Worm (Caenorhabditis elegans) whole organism, L1 larva: ENCODE data around the gene nhr-20.
A peak's percentile ranks its signal among the peaks of the same experiment; 100 is the strongest.

Experiments
- C04F5.9 ChIP-seq: sonication (generic microtip); optimal IDR thresholded peaks from 2 replicates; lab custom pipeline; 2016; ENCODE audit warnings: missing genetic modification characterization, missing compliant biosample characterization
- C16A3.4 ChIP-seq: fragments of 150-350 bp; optimal IDR thresholded peaks from 2 replicates; lab custom pipeline; 2014; ENCODE audit warnings: missing biosample characterization, missing genetic modification characterization
- C34B4.2 ChIP-seq: sonication (generic microtip); optimal IDR thresholded peaks from 2 replicates; lab custom pipeline; 2017; ENCODE audit warnings: mild to moderate bottlenecking, missing genetic modification characterization, missing compliant biosample characterization
- aha-1 ChIP-seq: fragments of 150-350 bp; optimal IDR thresholded peaks from 2 replicates; lab custom pipeline; 2014; ENCODE audit warnings: missing biosample characterization, missing genetic modification characterization
- ceh-63 ChIP-seq: fragments of 200-800 bp; sonication (Bioruptor generic); optimal IDR thresholded peaks from 2 replicates; lab custom pipeline; 2018; ENCODE audit warnings: mild to moderate bottlenecking, missing genetic modification characterization, missing compliant biosample characterization
- ceh-8 ChIP-seq: fragments of 200-800 bp; sonication (Bioruptor generic); optimal IDR thresholded peaks from 2 replicates; lab custom pipeline; 2018; ENCODE audit warnings: mild to moderate bottlenecking, missing genetic modification characterization, moderate library complexity, missing compliant biosample characterization
- ceh-88 ChIP-seq: fragments of 200-800 bp; sonication (Bioruptor generic); IDR thresholded peaks from 2 replicates; pipeline ENCODE4 v1.3.6; 2022; ENCODE audit warnings: missing genetic modification characterization, missing compliant biosample characterization
- ces-1 ChIP-seq: fragments of 150-350 bp; optimal IDR thresholded peaks from 2 replicates; lab custom pipeline; 2014; ENCODE audit warnings: missing biosample characterization, missing genetic modification reagents, missing genetic modification characterization
- efl-1 ChIP-seq, 4 experiments: fragments of 150-350 bp; optimal IDR thresholded peaks in 3 of 4; peaks in 1 of 4; 1 replicate in 1 of 4; 2 replicates in 3 of 4; lab custom pipeline; 2014; ENCODE audit warnings: missing biosample characterization in 2 of 4, missing genetic modification characterization in 2 of 4, missing genetic modification reagents in 2 of 4
- efl-3 ChIP-seq: fragments of 200-800 bp; sonication (Bioruptor generic); optimal IDR thresholded peaks from 2 replicates; lab custom pipeline; 2018; ENCODE audit warnings: mild to moderate bottlenecking, missing genetic modification characterization, missing compliant biosample characterization
- egl-13 ChIP-seq: sonication (generic microtip); optimal IDR thresholded peaks from 2 replicates; lab custom pipeline; 2016; ENCODE audit warnings: missing genotype, missing genetic modification reagents, missing genetic modification characterization, missing compliant biosample characterization
- egl-27 ChIP-seq, 2 experiments: fragments of 150-350 bp in 1 of 2; sonication (generic microtip); optimal IDR thresholded peaks; 3 replicates each; lab custom pipeline; 2017 to 2018; ENCODE audit warnings: missing biosample characterization in 2 of 2, missing genetic modification characterization in 2 of 2, missing genetic modification reagents in 2 of 2
- elt-2 ChIP-seq: sonication (generic microtip); optimal IDR thresholded peaks from 2 replicates; lab custom pipeline; 2016; ENCODE audit warnings: missing genetic modification characterization, mild to moderate bottlenecking, inconsistent platforms, missing compliant biosample characterization, missing genetic modification reagents
- ets-5 ChIP-seq: fragments of 200-800 bp; sonication (Bioruptor generic); IDR thresholded peaks from 2 replicates; pipeline ENCODE4 v1.3.6; 2022; ENCODE audit warnings: missing genetic modification characterization, missing compliant biosample characterization
- fkh-10 ChIP-seq: sonication (generic microtip); optimal IDR thresholded peaks from 2 replicates; lab custom pipeline; 2017; ENCODE audit warnings: missing biosample characterization, missing genetic modification reagents, missing genetic modification characterization
- fkh-4 ChIP-seq: sonication (generic microtip); optimal IDR thresholded peaks from 2 replicates; lab custom pipeline; 2016; ENCODE audit warnings: missing compliant biosample characterization, missing genetic modification characterization, borderline replicate concordance
- fkh-8 ChIP-seq: sonication (generic microtip); optimal IDR thresholded peaks from 2 replicates; lab custom pipeline; 2016; ENCODE audit warnings: mild to moderate bottlenecking, missing genetic modification characterization, missing compliant biosample characterization
- hpl-2 ChIP-seq: fragments of 150-350 bp; optimal IDR thresholded peaks from 2 replicates; lab custom pipeline; 2014; ENCODE audit warnings: missing biosample characterization, missing genetic modification reagents, missing genetic modification characterization
- isw-1 ChIP-seq: fragments of 200-800 bp; sonication (Bioruptor generic); IDR thresholded peaks from 2 replicates; pipeline ENCODE4 v1.3.6; 2022; ENCODE audit warnings: missing genetic modification characterization, missing compliant biosample characterization
- lin-35 ChIP-seq, 2 experiments: fragments of 150-350 bp; optimal IDR thresholded peaks; 2 replicates each; lab custom pipeline; 2014; ENCODE audit warnings: missing biosample characterization in 2 of 2, missing genetic modification characterization in 2 of 2, missing genetic modification reagents in 2 of 2
- lir-3 ChIP-seq: sonication (generic microtip); optimal IDR thresholded peaks from 2 replicates; lab custom pipeline; 2016; ENCODE audit warnings: mild to moderate bottlenecking, missing genetic modification characterization, moderate library complexity, missing compliant biosample characterization; ENCODE audit not compliant: poor library complexity
- lsy-2 ChIP-seq, 2 experiments: fragments of 150-350 bp; optimal IDR thresholded peaks; 2 replicates each; lab custom pipeline; 2014; ENCODE audit warnings: missing biosample characterization in 2 of 2, missing genetic modification characterization in 2 of 2
- mab-9 ChIP-seq: fragments of 200-800 bp; sonication (Bioruptor generic); IDR thresholded peaks from 2 replicates; pipeline ENCODE4 v1.3.6; 2022; ENCODE audit warnings: missing genetic modification reagents, missing genetic modification characterization, missing compliant biosample characterization
- mep-1 ChIP-seq: fragments of 150-350 bp; optimal IDR thresholded peaks from 2 replicates; lab custom pipeline; 2014; ENCODE audit warnings: missing biosample characterization, missing genetic modification characterization
- nhr-12 ChIP-seq: sonication (generic microtip); optimal IDR thresholded peaks from 2 replicates; lab custom pipeline; 2017; ENCODE audit warnings: missing biosample characterization, missing genetic modification characterization
- nhr-20 ChIP-seq: sonication (generic microtip); optimal IDR thresholded peaks from 2 replicates; lab custom pipeline; 2016; ENCODE audit warnings: mild to moderate bottlenecking, missing genetic modification characterization, missing compliant biosample characterization
- nhr-237 ChIP-seq: fragments of 150-350 bp; optimal IDR thresholded peaks from 2 replicates; lab custom pipeline; 2014; ENCODE audit warnings: missing biosample characterization, missing genetic modification characterization
- nhr-47 ChIP-seq: sonication (generic microtip); optimal IDR thresholded peaks from 2 replicates; lab custom pipeline; 2016; ENCODE audit warnings: mild to moderate bottlenecking, missing genetic modification characterization, moderate library complexity, missing compliant biosample characterization
- nhr-71 ChIP-seq: sonication (generic microtip); optimal IDR thresholded peaks from 2 replicates; lab custom pipeline; 2016; ENCODE audit warnings: mild to moderate bottlenecking, missing genetic modification characterization, moderate library complexity, missing compliant biosample characterization
- nhr-77 ChIP-seq: fragments of 150-350 bp; optimal IDR thresholded peaks from 2 replicates; lab custom pipeline; 2014; ENCODE audit warnings: missing biosample characterization, missing genetic modification characterization
- nhr-84 ChIP-seq: sonication (generic microtip); optimal IDR thresholded peaks from 2 replicates; lab custom pipeline; 2017; ENCODE audit warnings: missing biosample characterization, missing genetic modification characterization
- pax-3 ChIP-seq: fragments of 200-800 bp; sonication (Bioruptor generic); optimal IDR thresholded peaks from 2 replicates; lab custom pipeline; 2018; ENCODE audit warnings: mild to moderate bottlenecking, missing genetic modification characterization, moderate library complexity, missing compliant biosample characterization
- pqm-1 ChIP-seq: sonication (generic microtip); optimal IDR thresholded peaks from 3 replicates; lab custom pipeline; 2017; ENCODE audit warnings: missing biosample characterization, missing genetic modification characterization
- rnt-1 ChIP-seq: sonication (generic microtip); optimal IDR thresholded peaks from 2 replicates; lab custom pipeline; 2016; ENCODE audit warnings: mild to moderate bottlenecking, missing genetic modification characterization, moderate library complexity, missing compliant biosample characterization
- skn-1 ChIP-seq: fragments of 150-350 bp; optimal IDR thresholded peaks from 2 replicates; lab custom pipeline; 2014; ENCODE audit warnings: missing biosample characterization, missing genetic modification characterization
- snpc-4 ChIP-seq: fragments of 150-350 bp; optimal IDR thresholded peaks from 2 replicates; lab custom pipeline; 2014; ENCODE audit warnings: missing biosample characterization, missing genetic modification characterization
- snu-23 ChIP-seq: sonication (generic microtip); optimal IDR thresholded peaks from 2 replicates; lab custom pipeline; 2016; ENCODE audit warnings: missing genetic modification characterization, missing compliant biosample characterization
- sox-4 ChIP-seq: sonication (generic microtip); optimal IDR thresholded peaks from 2 replicates; lab custom pipeline; 2016; ENCODE audit warnings: missing genetic modification characterization, missing compliant biosample characterization
- sup-37 ChIP-seq: fragments of 200-800 bp; sonication (Bioruptor generic); optimal IDR thresholded peaks from 2 replicates; lab custom pipeline; 2018; ENCODE audit warnings: mild to moderate bottlenecking, missing genetic modification characterization, missing compliant biosample characterization
- swsn-7 ChIP-seq: sonication (generic microtip); optimal IDR thresholded peaks from 2 replicates; lab custom pipeline; 2016; ENCODE audit warnings: missing genetic modification characterization, missing compliant biosample characterization
- tbx-2 ChIP-seq: sonication (generic microtip); optimal IDR thresholded peaks from 2 replicates; lab custom pipeline; 2016; ENCODE audit warnings: missing genetic modification characterization, missing compliant biosample characterization
- tlp-1 ChIP-seq: fragments of 150-350 bp; optimal IDR thresholded peaks from 2 replicates; lab custom pipeline; 2014; ENCODE audit warnings: missing biosample characterization, missing genetic modification characterization
- unc-30 ChIP-seq: sonication (generic microtip); optimal IDR thresholded peaks from 2 replicates; lab custom pipeline; 2017; ENCODE audit warnings: missing biosample characterization, missing genetic modification characterization
- unc-98 ChIP-seq: fragments of 200-800 bp; sonication (Bioruptor generic); IDR thresholded peaks from 2 replicates; pipeline ENCODE4 v1.3.6; 2022; ENCODE audit warnings: missing genetic modification characterization, missing compliant biosample characterization
- zip-4 ChIP-seq: fragments of 200-800 bp; sonication (Bioruptor generic); optimal IDR thresholded peaks from 2 replicates; lab custom pipeline; 2018; ENCODE audit warnings: mild to moderate bottlenecking, missing genetic modification characterization, moderate library complexity, missing compliant biosample characterization
- ztf-11 ChIP-seq, 2 experiments: sonication (generic microtip); optimal IDR thresholded peaks; 2 replicates each; lab custom pipeline; 2016 to 2017; ENCODE audit warnings: missing genetic modification characterization in 2 of 2, missing biosample characterization in 1 of 2, missing compliant biosample characterization in 1 of 2

nhr-20 gene

DNA sequence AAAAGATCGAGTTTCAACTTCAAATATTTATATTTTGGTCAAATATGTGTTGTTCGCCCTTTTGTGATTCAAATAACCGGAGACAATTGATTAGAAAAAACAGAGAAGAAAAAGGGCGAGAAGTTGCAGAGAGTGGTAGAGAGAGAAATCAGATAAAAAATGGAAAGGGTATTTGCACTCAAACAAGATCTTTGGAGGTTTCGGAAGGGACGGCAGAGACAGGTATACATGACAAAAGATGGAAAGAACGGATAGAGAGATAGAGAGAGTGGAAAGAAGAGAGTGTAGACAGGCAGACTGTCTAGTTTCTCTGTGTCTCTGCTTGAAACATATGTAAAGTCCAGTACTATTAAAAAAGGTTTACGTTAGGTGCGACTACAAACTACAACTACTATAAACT, 3.2 kb upstream of the nhr-20 start (continued):
- TF ChIP-seq mab-9 (no peak), ces-1 (GFP tag; lab: Kevin White, UChicago) (no peak), elt-2 (no peak), nhr-237 (tag; lab: Kevin White, UChicago) (no peak), pax-3 (tag; lab: Kevin White, UChicago) (no peak), egl-13 (tag; lab: Kevin White, UChicago) (no peak), nhr-84 (no peak), nhr-71 (peak; percentile 63), lsy-2 (tag; optimal IDR thresholded peaks at IDR 0.05; lab: Kevin White, UChicago) (peak in 1 of 2 experiments; percentile 45), unc-30 (tag; lab: Kevin White, UChicago) (no peak), efl-3 (no peak), C34B4.2 (tag; lab: Kevin White, UChicago) (no peak), sup-37 (no peak), ceh-63 (GFP tag; lab: Kevin White, UChicago) (no peak), nhr-20 (peak; percentile 84), zip-4 (no peak), tlp-1 (tag; lab: Kevin White, UChicago) (no peak), lir-3 (tag; lab: Kevin White, UChicago) (no peak), snpc-4 (tag; lab: Kevin White, UChicago) (no peak), nhr-12 (tag; lab: Kevin White, UChicago) (no peak), fkh-10 (GFP tag; lab: Kevin White, UChicago) (no peak), swsn-7 (peak; percentile 11), nhr-77 (tag; lab: Kevin White, UChicago) (no peak), egl-27 (tag; optimal IDR thresholded peaks at IDR 0.05; lab: Kevin White, UChicago) (no peak), rnt-1 (tag; lab: Kevin White, UChicago) (no peak), lin-35 (GFP tag; optimal IDR thresholded peaks at IDR 0.05; lab: Kevin White, UChicago) (peak in 1 of 2 experiments; percentile 45), unc-98 (GFP tag; lab: Robert Waterston, UW) (no peak), C16A3.4 (tag; lab: Kevin White, UChicago) (peak; percentile 31), fkh-4 (tag; lab: Kevin White, UChicago) (no peak), mep-1 (tag; lab: Kevin White, UChicago) (peak; percentile 29), tbx-2 (peak; percentile 33), fkh-8 (tag; lab: Kevin White, UChicago) (no peak), ztf-11 (tag; optimal IDR thresholded peaks at IDR 0.05; lab: Kevin White, UChicago) (no peak), ceh-88 (GFP tag; lab: Robert Waterston, UW) (no peak), ets-5 (GFP tag; lab: Robert Waterston, UW) (no peak), C04F5.9 (tag; lab: Kevin White, UChicago) (no peak), ceh-8 (no peak), nhr-47 (tag; lab: Kevin White, UChicago) (peak; percentile 14), efl-1 (optimal IDR thresholded peaks at IDR 0.05; lab: Kevin White, UChicago) (peak; percentile 31 to 54), efl-1 (GFP tag; optimal IDR thresholded peaks at IDR 0.05 in 1 of 2; lab: Kevin White, UChicago) (peak in 1 of 2 experiments; percentile 90), hpl-2 (GFP tag; lab: Kevin White, UChicago) (no peak)

DNA sequence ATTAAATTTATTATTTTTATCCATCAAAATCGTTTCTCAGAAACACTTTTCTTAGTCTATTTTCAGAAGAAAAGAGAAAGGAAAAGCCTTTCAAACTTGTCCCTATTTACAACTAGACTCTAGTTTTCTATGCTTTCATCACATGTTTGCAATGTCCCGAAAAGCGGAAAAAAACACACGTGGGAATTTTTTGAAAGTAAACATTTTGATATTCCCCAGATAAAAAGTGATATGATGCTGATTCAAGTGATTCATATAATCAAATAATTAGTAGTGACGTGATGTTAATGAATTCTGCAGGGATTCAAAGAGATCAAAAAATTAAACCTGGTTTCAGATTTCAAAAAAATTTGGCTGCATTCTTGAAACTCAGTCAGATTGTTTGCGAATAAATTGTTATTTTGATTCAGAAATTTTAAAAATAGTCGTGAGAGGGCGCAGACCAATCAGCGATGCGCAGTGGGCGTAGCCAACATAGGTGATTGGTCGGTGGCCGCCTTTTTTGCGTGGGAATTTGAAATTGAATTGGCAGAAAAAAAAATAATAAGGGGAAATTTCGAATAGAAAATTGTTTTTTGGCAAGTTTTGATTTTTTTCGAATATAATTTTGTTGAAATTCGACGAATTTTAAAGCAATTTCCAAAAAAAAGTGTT, 1.8 kb upstream of the nhr-20 start:
- TF ChIP-seq skn-1 (tag; lab: Kevin White, UChicago): no peak
- TF ChIP-seq efl-1 (optimal IDR thresholded peaks at IDR 0.05; lab: Kevin White, UChicago): no peak
- peak; percentile 4 to 21 for TF ChIP-seq efl-1 (GFP tag; optimal IDR thresholded peaks at IDR 0.05 in 1 of 2; lab: Kevin White, UChicago)
- no peak for TF ChIP-seq sup-37
- TF ChIP-seq pqm-1 (tag; lab: Kevin White, UChicago): no peak
- TF ChIP-seq aha-1 (tag; lab: Kevin White, UChicago): no peak
- TF ChIP-seq snu-23: no peak
- TF ChIP-seq rnt-1 (tag; lab: Kevin White, UChicago): no peak
- TF ChIP-seq nhr-12 (tag; lab: Kevin White, UChicago): no peak
- no peak for TF ChIP-seq nhr-77 (tag; lab: Kevin White, UChicago)
- TF ChIP-seq C16A3.4 (tag; lab: Kevin White, UChicago): no peak
- peak; percentile 67 for TF ChIP-seq ceh-8
- no peak for TF ChIP-seq isw-1 (GFP tag; lab: Robert Waterston, UW)
- no peak for TF ChIP-seq sox-4 (tag; lab: Kevin White, UChicago)
- TF ChIP-seq ceh-88 (GFP tag; lab: Robert Waterston, UW): no peak
- TF ChIP-seq pax-3 (tag; lab: Kevin White, UChicago): no peak
- TF ChIP-seq ets-5 (GFP tag; lab: Robert Waterston, UW): no peak
- peak; percentile 93 for TF ChIP-seq nhr-20
- TF ChIP-seq C04F5.9 (tag; lab: Kevin White, UChicago): no peak
- peak; percentile 14 for TF ChIP-seq nhr-71
- TF ChIP-seq nhr-84: no peak
- TF ChIP-seq snpc-4 (tag; lab: Kevin White, UChicago): no peak
- TF ChIP-seq fkh-8 (tag; lab: Kevin White, UChicago): peak; percentile 29
- TF ChIP-seq, all 84 proteins: peak for 5
